Fruit fly (Drosophila melanogaster) whole organism, embryonic: ENCODE data around the gene Pgant35A.
A peak's percentile ranks its signal among the peaks of the same experiment; 100 is the strongest.

Experiments used
- Adf1 ChIP-seq: fragments of 200-800 bp; sonication (Bioruptor generic); IDR thresholded peaks from 2 replicates; pipeline ENCODE4 v1.3.6; 2022; ENCODE audit warnings: missing biosample characterization, missing genetic modification characterization
- Bteb2 ChIP-seq: fragments of 200-800 bp; sonication (Bioruptor generic); optimal IDR thresholded peaks from 2 replicates; lab custom pipeline; 2016; ENCODE audit warnings: missing biosample characterization, missing genetic modification characterization
- CG10147 ChIP-seq: fragments of 200-800 bp; sonication (Bioruptor generic); optimal IDR thresholded peaks from 2 replicates; lab custom pipeline; 2019; ENCODE audit warnings: missing biosample characterization, mild to moderate bottlenecking, missing genetic modification characterization, moderate library complexity
- CG10366 ChIP-seq: fragments of 200-800 bp; sonication (Bioruptor generic); IDR thresholded peaks from 2 replicates; pipeline ENCODE4 v1.3.6; 2022; ENCODE audit warnings: missing biosample characterization, missing genetic modification characterization
- CG10565 ChIP-seq: fragments of 200-800 bp; sonication (Bioruptor generic); optimal IDR thresholded peaks from 3 replicates; lab custom pipeline; 2016; ENCODE audit warnings: missing biosample characterization, mild to moderate bottlenecking, missing genetic modification characterization
- CG11696 ChIP-seq: fragments of 200-800 bp; sonication (Bioruptor generic); IDR thresholded peaks from 2 replicates; pipeline ENCODE4 v1.3.6; 2022; ENCODE audit warnings: missing biosample characterization, missing genetic modification characterization
- CG14860 ChIP-seq: fragments of 200-800 bp; sonication (Bioruptor generic); IDR thresholded peaks from 3 replicates; pipeline ENCODE4 v1.3.6; 2022; ENCODE audit warnings: missing biosample characterization, missing genetic modification characterization; ENCODE audit not compliant: partially characterized antibody
- CG16863 ChIP-seq: fragments of 200-800 bp; sonication (Bioruptor generic); optimal IDR thresholded peaks from 3 replicates; lab custom pipeline; 2016; ENCODE audit warnings: missing biosample characterization, missing genetic modification characterization
- CG17361 ChIP-seq: fragments of 200-800 bp; sonication (Bioruptor generic); IDR thresholded peaks from 3 replicates; pipeline ENCODE4 v1.3.6; 2022; ENCODE audit warnings: missing biosample characterization, missing genetic modification characterization
- CG17912 ChIP-seq: fragments of 200-800 bp; sonication (Bioruptor generic); optimal IDR thresholded peaks from 2 replicates; lab custom pipeline; 2018; ENCODE audit warnings: missing biosample characterization, mild to moderate bottlenecking, missing genetic modification characterization
- CG18764 ChIP-seq: fragments of 200-800 bp; sonication (Bioruptor generic); optimal IDR thresholded peaks from 3 replicates; lab custom pipeline; 2016; ENCODE audit warnings: missing biosample characterization, missing genetic modification characterization
- CG32767 ChIP-seq: fragments of 200-800 bp; sonication (Bioruptor generic); IDR thresholded peaks from 2 replicates; pipeline ENCODE4 v1.3.6; 2022; ENCODE audit warnings: missing biosample characterization, missing genetic modification characterization
- CG4404 ChIP-seq: fragments of 200-800 bp; sonication (Bioruptor generic); IDR thresholded peaks from 2 replicates; pipeline ENCODE4 v1.3.6; 2022; ENCODE audit warnings: missing biosample characterization, missing genetic modification characterization
- CG4424 ChIP-seq: fragments of 200-800 bp; sonication (Bioruptor generic); optimal IDR thresholded peaks from 3 replicates; lab custom pipeline; 2016; ENCODE audit warnings: missing biosample characterization, missing genetic modification characterization
- CG6175 ChIP-seq: fragments of 200-800 bp; sonication (Bioruptor generic); IDR thresholded peaks from 3 replicates; pipeline ENCODE4 v1.3.6; 2022; ENCODE audit warnings: missing biosample characterization, missing genetic modification characterization
- CG7745 ChIP-seq: fragments of 200-800 bp; sonication (Bioruptor generic); optimal IDR thresholded peaks from 2 replicates; lab custom pipeline; 2018; ENCODE audit warnings: missing biosample characterization, mild to moderate bottlenecking, missing genetic modification characterization, moderate library complexity
- CG7839 ChIP-seq: fragments of 200-800 bp; sonication (Bioruptor generic); optimal IDR thresholded peaks from 3 replicates; lab custom pipeline; 2018; ENCODE audit warnings: missing biosample characterization, mild to moderate bottlenecking, missing genetic modification characterization, moderate library complexity
- CG8388 ChIP-seq: fragments of 200-800 bp; sonication (Bioruptor generic); optimal IDR thresholded peaks from 2 replicates; lab custom pipeline; 2019; ENCODE audit warnings: missing biosample characterization, mild to moderate bottlenecking, missing genetic modification characterization, moderate library complexity
- Deaf1 ChIP-seq: fragments of 200-800 bp; optimal IDR thresholded peaks from 3 replicates; lab custom pipeline; 2019; ENCODE audit warnings: missing biosample characterization, mild to moderate bottlenecking, missing genetic modification characterization, moderate library complexity
- Ets65A ChIP-seq: fragments of 200-800 bp; sonication (Bioruptor generic); peaks from one replicate; lab custom pipeline; 2016; ENCODE audit warnings: missing biosample characterization, missing genetic modification characterization
- H15 ChIP-seq: fragments of 200-800 bp; sonication (Bioruptor generic); IDR thresholded peaks from 3 replicates; pipeline ENCODE4 v1.3.6; 2022; ENCODE audit warnings: missing biosample characterization, missing genetic modification characterization
- H2.0 ChIP-seq: fragments of 200-800 bp; sonication (Bioruptor generic); IDR thresholded peaks from 2 replicates; pipeline ENCODE4 v1.3.6; 2022; ENCODE audit warnings: missing biosample characterization, missing genetic modification characterization
- HLHmδ ChIP-seq: fragments of 200-800 bp; sonication (Bioruptor generic); optimal IDR thresholded peaks from 2 replicates; lab custom pipeline; 2018; ENCODE audit warnings: missing biosample characterization, mild to moderate bottlenecking, missing genetic modification characterization, moderate library complexity
- Hr78 ChIP-seq, 2 experiments: fragments of 200-800 bp in 1 of 2; fragments of >200 bp in 1 of 2; sonication (Bioruptor generic) in 1 of 2; optimal IDR thresholded peaks; 2 replicates each; lab custom pipeline; 2017 to 2019; ENCODE audit warnings: missing biosample characterization in 2 of 2, missing genetic modification characterization in 2 of 2, mild to moderate bottlenecking in 1 of 2, moderate library complexity in 1 of 2
- Med ChIP-seq: fragments of 200-800 bp; sonication (Bioruptor generic); peaks from one replicate; lab custom pipeline; 2016; ENCODE audit warnings: missing biosample characterization, missing genetic modification characterization, mild to moderate bottlenecking, inconsistent platforms, moderate library complexity
- Oaz ChIP-seq: fragments of 200-800 bp; sonication (Bioruptor generic); IDR thresholded peaks from 2 replicates; pipeline ENCODE4 v1.3.6; 2022; ENCODE audit warnings: missing biosample characterization, missing genetic modification characterization
- Oli ChIP-seq: fragments of 200-800 bp; sonication (Bioruptor generic); optimal IDR thresholded peaks from 2 replicates; lab custom pipeline; 2018; ENCODE audit warnings: missing biosample characterization, mild to moderate bottlenecking, missing genetic modification characterization, moderate library complexity
- Spps ChIP-seq: fragments of 200-800 bp; sonication (Bioruptor generic); optimal IDR thresholded peaks from 2 replicates; lab custom pipeline; 2018; ENCODE audit warnings: missing biosample characterization, mild to moderate bottlenecking, missing genetic modification characterization
- Stat92E ChIP-seq, 3 experiments: fragments of >200 bp in 2 of 3; fragments of 200-800 bp in 1 of 3; sonication (Bioruptor generic) in 1 of 3; optimal IDR thresholded peaks; 2 replicates each; lab custom pipeline; 2017 to 2019; ENCODE audit warnings: missing biosample characterization in 3 of 3, missing genetic modification characterization in 3 of 3, mild to moderate bottlenecking in 1 of 3, moderate library complexity in 1 of 3
- Tbp ChIP-seq: fragments of >200 bp; optimal IDR thresholded peaks from 2 replicates; lab custom pipeline; 2018; ENCODE audit warnings: missing biosample characterization, missing genetic modification characterization
- Vsx1 ChIP-seq: fragments of 200-800 bp; sonication (Bioruptor generic); optimal IDR thresholded peaks from 2 replicates; lab custom pipeline; 2017; ENCODE audit warnings: missing biosample characterization, mild to moderate bottlenecking, missing genetic modification characterization, missing genetic modification reagents
- al ChIP-seq: fragments of 200-800 bp; sonication (Bioruptor generic); IDR thresholded peaks from 2 replicates; pipeline ENCODE4 v1.3.6; 2022; ENCODE audit warnings: missing biosample characterization, missing genetic modification characterization
- amos ChIP-seq: fragments of 200-800 bp; sonication (Bioruptor generic); IDR thresholded peaks from 2 replicates; pipeline ENCODE4 v1.3.6; 2022; ENCODE audit warnings: missing biosample characterization, missing genetic modification characterization; ENCODE audit not compliant: partially characterized antibody
- dan ChIP-seq: fragments of 200-800 bp; sonication (Bioruptor generic); IDR thresholded peaks from 2 replicates; pipeline ENCODE4 v1.3.6; 2022; ENCODE audit warnings: missing biosample characterization, missing genetic modification characterization
- emc ChIP-seq: fragments of 200-800 bp; sonication (Bioruptor generic); optimal IDR thresholded peaks from 2 replicates; lab custom pipeline; 2016; ENCODE audit warnings: missing biosample characterization, missing genetic modification characterization
- esg ChIP-seq: fragments of 200-800 bp; sonication (Bioruptor generic); conservative IDR thresholded peaks from 2 replicates; pipeline ENCODE4 v1.3.6; 2022; ENCODE audit warnings: missing biosample characterization, missing genetic modification characterization
- gro ChIP-seq: fragments of 200-800 bp; sonication (Bioruptor generic); optimal IDR thresholded peaks from 2 replicates; lab custom pipeline; 2016; ENCODE audit warnings: missing biosample characterization, missing genetic modification characterization
- lilli ChIP-seq: fragments of 200-800 bp; sonication (Bioruptor generic); optimal IDR thresholded peaks from 3 replicates; lab custom pipeline; 2016; ENCODE audit warnings: missing biosample characterization, missing genetic modification characterization
- lov ChIP-seq, 2 experiments: fragments of 200-800 bp in 1 of 2; fragments of >200 bp in 1 of 2; sonication (Bioruptor generic) in 1 of 2; IDR thresholded peaks in 1 of 2; optimal IDR thresholded peaks in 1 of 2; 2 replicates in 1 of 2; 3 replicates in 1 of 2; pipeline versions ENCODE4 v1.3.6 to Lab custom; 2017 to 2022; ENCODE audit warnings: missing biosample characterization in 1 of 2, missing genetic modification characterization in 1 of 2
- luna ChIP-seq: fragments of 200-800 bp; sonication (Bioruptor generic); optimal IDR thresholded peaks from 2 replicates; lab custom pipeline; 2016; ENCODE audit warnings: missing biosample characterization, missing genetic modification characterization
- mam ChIP-seq: fragments of 200-800 bp; sonication (Bioruptor generic); optimal IDR thresholded peaks from 3 replicates; lab custom pipeline; 2016; ENCODE audit warnings: missing biosample characterization, missing genetic modification characterization
- nerfin-2 ChIP-seq: fragments of 200-800 bp; sonication (Bioruptor generic); IDR thresholded peaks from 2 replicates; pipeline ENCODE4 v1.3.6; 2022; ENCODE audit warnings: missing biosample characterization, missing genetic modification characterization; ENCODE audit not compliant: partially characterized antibody
- odd ChIP-seq: fragments of 200-800 bp; sonication (Bioruptor generic); optimal IDR thresholded peaks from 2 replicates; lab custom pipeline; 2017; ENCODE audit warnings: missing biosample characterization, mild to moderate bottlenecking, missing genetic modification characterization
- pita ChIP-seq: fragments of 200-800 bp; sonication (Bioruptor generic); optimal IDR thresholded peaks from 2 replicates; lab custom pipeline; 2017; ENCODE audit warnings: missing biosample characterization, mild to moderate bottlenecking, missing genetic modification characterization
- psq ChIP-seq: fragments of 200-800 bp; sonication (Bioruptor generic); optimal IDR thresholded peaks from 2 replicates; lab custom pipeline; 2017; ENCODE audit warnings: missing biosample characterization, missing genetic modification characterization
- pum ChIP-seq: fragments of 200-800 bp; sonication (Bioruptor generic); optimal IDR thresholded peaks from 2 replicates; lab custom pipeline; 2016; ENCODE audit warnings: missing biosample characterization, missing genetic modification characterization
- ranshi ChIP-seq: fragments of 200-800 bp; sonication (Bioruptor generic); IDR thresholded peaks from 2 replicates; pipeline ENCODE4 v1.3.6; 2022; ENCODE audit warnings: missing biosample characterization, missing genetic modification characterization
- repo ChIP-seq: fragments of 200-800 bp; sonication (Bioruptor generic); optimal IDR thresholded peaks from 2 replicates; lab custom pipeline; 2016; ENCODE audit warnings: missing biosample characterization, missing genetic modification characterization
- sima ChIP-seq: fragments of 200-800 bp; sonication (Bioruptor generic); optimal IDR thresholded peaks from 2 replicates; lab custom pipeline; 2016; ENCODE audit warnings: missing biosample characterization, missing genetic modification characterization
- tin ChIP-seq: fragments of 200-800 bp; sonication (Bioruptor generic); optimal IDR thresholded peaks from 3 replicates; lab custom pipeline; 2016; ENCODE audit warnings: missing biosample characterization, missing genetic modification characterization
- tna ChIP-seq: fragments of 200-800 bp; sonication (Bioruptor generic); IDR thresholded peaks from 2 replicates; pipeline ENCODE4 v1.3.6; 2022; ENCODE audit warnings: missing biosample characterization, missing genetic modification characterization; ENCODE audit not compliant: partially characterized antibody

Gene Pgant35A

dm6 chr2L:14386522-14386921, 27.5 kb downstream of the Pgant35A start (continued):
- TF ChIP-seq esg (no peak), CG16863 (GFP tag; lab: Kevin White, UChicago) (no peak), CG14860 (no peak), Stat92E (GFP tag; optimal IDR thresholded peaks at IDR 0.05; lab: Kevin White, UChicago) (no peak), pita (no peak), CG4404 (GFP tag; lab: Robert Waterston, UW) (peak; percentile 51), H15 (GFP tag; lab: Robert Waterston, UW) (no peak), emc (GFP tag; lab: Kevin White, UChicago) (no peak), Hr78 (GFP tag; optimal IDR thresholded peaks at IDR 0.05; lab: Kevin White, UChicago) (no peak), luna (GFP tag; lab: Kevin White, UChicago) (no peak), Vsx1 (GFP tag; lab: Kevin White, UChicago) (no peak), H2.0 (GFP tag; lab: Robert Waterston, UW) (no peak), CG7745 (no peak), mam (GFP tag; lab: Kevin White, UChicago) (no peak), lilli (GFP tag; lab: Kevin White, UChicago) (no peak), CG18764 (GFP tag; lab: Kevin White, UChicago) (peak; percentile 4), HLHmδ (GFP tag; lab: Kevin White, UChicago) (no peak), lov (optimal IDR thresholded peaks at IDR 0.05; lab: Kevin White, UChicago) (no peak), lov (GFP tag; IDR thresholded peaks at IDR 0.05; lab: Robert Waterston, UW) (no peak), CG6175 (no peak), Oaz (GFP tag; lab: Robert Waterston, UW) (no peak), sima (no peak), Med (GFP tag; lab: Kevin White, UChicago) (peak; percentile 69), Adf1 (GFP tag; lab: Robert Waterston, UW) (no peak), Tbp (no peak), CG17912 (GFP tag; lab: Kevin White, UChicago) (no peak), gro (GFP tag; lab: Kevin White, UChicago) (no peak), tin (GFP tag; lab: Kevin White, UChicago) (no peak), Ets65A (peak; percentile 55), odd (GFP tag; lab: Kevin White, UChicago) (no peak), CG10366 (GFP tag; lab: Robert Waterston, UW) (no peak), Bteb2 (no peak), Spps (no peak), al (GFP tag; lab: Robert Waterston, UW) (no peak), CG10147 (GFP tag; lab: Kevin White, UChicago) (no peak), CG11696 (GFP tag; lab: Robert Waterston, UW) (no peak), Oli (tag; lab: Kevin White, UChicago) (peak; percentile 34), dan (GFP tag; lab: Robert Waterston, UW) (0 out of 2 replicates have a peak, but pooled peaks have one; percentile 16), nerfin-2 (no peak), ranshi (GFP tag; lab: Robert Waterston, UW) (peak; percentile 32; the same call in 1 of the 2 replicates), pum (GFP tag; lab: Kevin White, UChicago) (peak; percentile 16), psq (GFP tag; lab: Kevin White, UChicago) (no peak), CG7839 (tag; lab: Kevin White, UChicago) (peak; percentile 16), Deaf1 (tag; lab: Kevin White, UChicago) (no peak), CG10565 (GFP tag; lab: Kevin White, UChicago) (no peak), tna (GFP tag; lab: Robert Waterston, UW) (no peak), CG8388 (GFP tag; lab: Kevin White, UChicago) (peak; percentile 5), amos (GFP tag; lab: Robert Waterston, UW) (no peak), CG17361 (GFP tag; lab: Robert Waterston, UW) (peak; percentile 21; the same call in 1 of the 3 replicates), repo (GFP tag; lab: Kevin White, UChicago) (no peak), CG4424 (peak; percentile 21), CG32767 (GFP tag; lab: Robert Waterston, UW) (no peak)
